Worm (Caenorhabditis elegans): ENCODE data around the gene T27A1.3.

DNA sequence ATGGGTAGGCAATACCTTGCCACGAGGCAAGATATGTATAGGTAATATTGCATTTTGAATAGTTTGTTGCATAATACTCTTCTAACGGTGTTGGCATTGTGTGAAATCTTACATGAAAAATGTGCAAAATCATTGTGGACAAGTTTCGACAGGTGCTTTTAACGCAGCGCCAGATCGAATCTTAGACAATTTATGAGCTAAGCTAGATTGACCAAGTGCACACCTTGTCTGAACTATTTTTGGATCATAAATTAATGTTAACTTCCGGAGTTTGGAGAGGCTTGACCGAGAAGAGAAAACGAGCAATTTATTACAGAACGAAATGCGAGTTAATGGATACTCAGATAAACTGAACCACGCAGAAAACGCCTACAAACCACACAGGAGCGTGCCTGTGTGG, 26.1 kb upstream of the T27A1.3 start, which contains the start of gene srh-105:
- no peak for TF ChIP-seq nhr-6 (tag; optimal IDR thresholded peaks at IDR 0.05)
- no peak for TF ChIP-seq ztf-11 (tag; optimal IDR thresholded peaks at IDR 0.05)
- TF ChIP-seq nhr-77 (tag; optimal IDR thresholded peaks at IDR 0.05) = no peak
- TF ChIP-seq lin-13 (GFP tag; optimal IDR thresholded peaks at IDR 0.05) = no peak
- TF ChIP-seq unc-62 (GFP tag; optimal IDR thresholded peaks at IDR 0.05) = no peak
- no peak for TF ChIP-seq unc-39 (tag; optimal IDR thresholded peaks at IDR 0.05)
- TF ChIP-seq elt-3 (tag; optimal IDR thresholded peaks at IDR 0.05) = no peak
- TF ChIP-seq aly-2 (tag; optimal IDR thresholded peaks at IDR 0.05) = no peak
- no peak for TF ChIP-seq F13H6.1 (tag; optimal IDR thresholded peaks at IDR 0.05)
- TF ChIP-seq nhr-237 (tag; optimal IDR thresholded peaks at IDR 0.05) = no peak
- no peak for TF ChIP-seq sem-4 (tag; optimal IDR thresholded peaks at IDR 0.05)
- TF ChIP-seq zag-1 (tag; optimal IDR thresholded peaks at IDR 0.05) = no peak
